Worm (Caenorhabditis elegans): Measurements from ENCODE around the gene Y54F10AM.15.

ce11 chrIII:2507938-2508337 lies 20.5 kb downstream of the Y54F10AM.15 start, which contains the start of gene Y54F10AM.8:
- no peak for TF ChIP-seq arid-1 (GFP tag; conservative IDR thresholded peaks at IDR 0.05)
- TF ChIP-seq lsy-2 (tag; optimal IDR thresholded peaks at IDR 0.05) = no peak
- no peak for TF ChIP-seq lim-7 (GFP tag; IDR thresholded peaks at IDR 0.05)
- no peak for TF ChIP-seq zip-2 (tag; optimal IDR thresholded peaks at IDR 0.05)
- TF ChIP-seq lir-3 (tag; optimal IDR thresholded peaks at IDR 0.05) = no peak
- peak; percentile 39 for TF ChIP-seq nhr-77 (tag; optimal IDR thresholded peaks at IDR 0.05)
- TF ChIP-seq ceh-20 (GFP tag; IDR thresholded peaks at IDR 0.05) = no peak
- TF ChIP-seq zag-1 (tag; optimal IDR thresholded peaks at IDR 0.05) = no peak
- TF ChIP-seq skn-1 (tag; optimal IDR thresholded peaks at IDR 0.05) = no peak
- TF ChIP-seq fos-1 (tag; optimal IDR thresholded peaks at IDR 0.05) = no peak

Data from whole organism, L4 larva.